Fruit fly (Drosophila melanogaster) Kc167 (cell line): Measurements from ENCODE around the gene CG3386.

Source experiments
- Sin3A ChIP-seq: fragments of >200 bp; optimal IDR thresholded peaks from 2 replicates; lab custom pipeline; 2018; ENCODE audit warnings: missing external identifiers
- psq ChIP-seq: fragments of >200 bp; optimal IDR thresholded peaks from 2 replicates; lab custom pipeline; 2017; ENCODE audit warnings: missing external identifiers

DNA sequence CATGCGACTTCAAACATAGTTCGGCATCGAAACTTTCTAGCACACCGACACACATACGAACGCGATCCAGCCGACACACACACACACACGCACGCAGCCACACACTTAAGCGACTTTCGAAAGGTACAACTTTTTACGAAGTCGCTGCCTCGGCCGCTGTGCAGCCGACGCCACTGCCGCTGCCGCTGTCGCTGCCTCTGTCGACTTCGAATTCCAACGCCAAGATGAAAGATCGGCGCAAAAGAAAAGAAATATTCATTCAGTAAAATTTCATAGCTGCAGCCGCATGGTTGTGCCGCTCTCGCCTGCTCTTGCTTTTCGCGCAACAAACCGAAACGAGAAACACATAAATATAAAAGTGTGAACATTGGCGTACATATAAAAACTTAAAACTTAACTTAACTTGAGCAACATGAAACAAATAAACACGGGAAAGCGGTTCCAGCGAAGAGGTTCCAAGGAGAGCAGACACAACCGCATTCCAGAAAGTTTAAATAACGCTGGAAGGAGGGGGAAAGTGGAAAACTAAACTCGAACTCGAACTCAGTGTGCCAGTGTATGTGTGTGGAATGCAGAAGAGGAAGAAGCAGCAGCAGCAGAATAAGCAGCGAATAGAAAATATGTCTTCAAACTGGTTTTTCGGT is 42.7 kb downstream of the CG3386 start:
- TF ChIP-seq psq (lab: Kevin White, UChicago) (no peak), Sin3A (no peak)
